Worm (Caenorhabditis elegans) whole organism, L4/young adult: ENCODE measurements around the gene pfn-2.

Experiments
- W03F9.2 ChIP-seq: fragments of 150-350 bp; optimal IDR thresholded peaks from 2 replicates; lab custom pipeline; 2014; ENCODE audit warnings: missing biosample characterization, missing genetic modification characterization
- dao-5 ChIP-seq: sonication (generic microtip); optimal IDR thresholded peaks from 2 replicates; lab custom pipeline; 2016; ENCODE audit warnings: missing genotype, missing genetic modification characterization, moderate library complexity, missing compliant biosample characterization
- him-1 ChIP-seq: sonication (generic microtip); optimal IDR thresholded peaks from 2 replicates; lab custom pipeline; 2016; ENCODE audit warnings: missing genotype, missing genetic modification reagents, missing genetic modification characterization, missing compliant biosample characterization

- TF ChIP-seq W03F9.2 (no peak), dao-5 (tag; lab: Kevin White, UChicago) (no peak), him-1 (tag; lab: Kevin White, UChicago) (no peak)
Observed at ce11 chrX:5373597-5373996, 19.7 kb upstream of the pfn-2 start.
